Worm (Caenorhabditis elegans) whole organism, L1 larva: Measurements from ENCODE around the gene nos-3.

ENCODE experiments used
- egl-13 ChIP-seq: sonication (generic microtip); optimal IDR thresholded peaks from 2 replicates; lab custom pipeline; 2016; ENCODE audit warnings: missing genotype, missing genetic modification reagents, missing genetic modification characterization, missing compliant biosample characterization
- grh-1 ChIP-seq: fragments of 200-800 bp; sonication (Bioruptor generic); IDR thresholded peaks from 2 replicates; pipeline ENCODE4 v1.3.6; 2022; ENCODE audit warnings: missing genetic modification reagents, missing genetic modification characterization, missing compliant biosample characterization
- jun-1 ChIP-seq: fragments of 150-350 bp; optimal IDR thresholded peaks from 2 replicates; lab custom pipeline; 2014; ENCODE audit warnings: missing biosample characterization, missing genetic modification reagents, missing genetic modification characterization
- lin-13 ChIP-seq: fragments of 150-350 bp; optimal IDR thresholded peaks from 2 replicates; lab custom pipeline; 2014; ENCODE audit warnings: missing biosample characterization, missing genetic modification reagents, missing genetic modification characterization
- lir-3 ChIP-seq: sonication (generic microtip); optimal IDR thresholded peaks from 2 replicates; lab custom pipeline; 2016; ENCODE audit warnings: mild to moderate bottlenecking, missing genetic modification characterization, moderate library complexity, missing compliant biosample characterization; ENCODE audit not compliant: poor library complexity
- lsy-2 ChIP-seq, 2 experiments: fragments of 150-350 bp; optimal IDR thresholded peaks; 2 replicates each; lab custom pipeline; 2014; ENCODE audit warnings: missing biosample characterization in 2 of 2, missing genetic modification characterization in 2 of 2
- mdl-1 ChIP-seq, 2 experiments: fragments of 150-350 bp; optimal IDR thresholded peaks; 2 replicates each; lab custom pipeline; 2014 to 2017; ENCODE audit warnings: missing biosample characterization in 2 of 2, missing genetic modification characterization in 2 of 2, inconsistent platforms in 1 of 2
- nhr-11 ChIP-seq: fragments of 150-350 bp; optimal IDR thresholded peaks from 2 replicates; lab custom pipeline; 2014; ENCODE audit warnings: missing biosample characterization, missing genetic modification characterization
- snpc-4 ChIP-seq: fragments of 150-350 bp; optimal IDR thresholded peaks from 2 replicates; lab custom pipeline; 2014; ENCODE audit warnings: missing biosample characterization, missing genetic modification characterization
- unc-30 ChIP-seq: sonication (generic microtip); optimal IDR thresholded peaks from 2 replicates; lab custom pipeline; 2017; ENCODE audit warnings: missing biosample characterization, missing genetic modification characterization
- zag-1 ChIP-seq: fragments of 150-350 bp; optimal IDR thresholded peaks from 2 replicates; lab custom pipeline; 2014; ENCODE audit warnings: missing biosample characterization, missing genetic modification characterization

DNA sequence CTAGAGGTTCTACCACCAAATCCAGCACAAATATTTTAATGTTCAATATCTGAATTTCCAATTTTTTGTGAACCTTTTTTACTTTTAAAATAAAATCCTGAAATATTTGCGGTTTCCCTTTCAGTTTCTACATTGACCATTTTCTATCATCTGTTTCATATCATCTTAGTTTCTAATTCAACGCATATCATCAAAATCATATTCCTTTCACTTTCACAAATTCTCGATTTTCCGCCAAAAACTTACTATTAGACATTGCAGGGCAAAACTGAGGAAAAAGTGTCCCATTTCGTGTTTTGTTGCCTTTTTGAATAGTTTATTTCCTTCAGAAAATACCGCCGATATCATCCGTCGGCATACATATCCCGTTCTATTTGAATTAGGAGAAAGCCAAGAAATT lies 21.1 kb upstream of the nos-3 start:
- TF ChIP-seq zag-1 (no peak), lin-13 (GFP tag; lab: Kevin White, UChicago) (no peak), jun-1 (tag; lab: Kevin White, UChicago) (no peak), unc-30 (tag; lab: Kevin White, UChicago) (no peak), egl-13 (tag; lab: Kevin White, UChicago) (no peak), grh-1 (GFP tag; lab: Robert Waterston, UW) (no peak), snpc-4 (tag; lab: Kevin White, UChicago) (no peak), nhr-11 (tag; lab: Kevin White, UChicago) (no peak), lir-3 (tag; lab: Kevin White, UChicago) (no peak), lsy-2 (tag; optimal IDR thresholded peaks at IDR 0.05; lab: Kevin White, UChicago) (no peak), mdl-1 (tag; optimal IDR thresholded peaks at IDR 0.05; lab: Kevin White, UChicago) (no peak)
